Worm (Caenorhabditis elegans): ENCODE measurements around the gene srz-79.

Gene srz-79

ce11 chrIV:3493310-3493709 is at the start of gene srz-79:
srz-79 (plus strand) TSS chrIV:3493610.
- no peak for TF ChIP-seq lir-3 (tag; optimal IDR thresholded peaks at IDR 0.05)
- TF ChIP-seq dve-1 (tag; optimal IDR thresholded peaks at IDR 0.05; ENCODE audit: insufficient read depth) = no peak
- TF ChIP-seq Y5F2A.4 (GFP tag; optimal IDR thresholded peaks at IDR 0.05) = no peak
- no peak for TF ChIP-seq cey-2 (tag; optimal IDR thresholded peaks at IDR 0.05; ENCODE audit: borderline replicate concordance, insufficient read depth)
- no peak for TF ChIP-seq lin-38 (GFP tag; IDR thresholded peaks at IDR 0.05)
- TF ChIP-seq dpl-1 (GFP tag; optimal IDR thresholded peaks at IDR 0.05) = no peak
- no peak for TF ChIP-seq nhr-6 (tag; optimal IDR thresholded peaks at IDR 0.05)
- TF ChIP-seq daf-8 (GFP tag; IDR thresholded peaks at IDR 0.05) = no peak
- no peak for TF ChIP-seq ceh-28 (tag; optimal IDR thresholded peaks at IDR 0.05)
- TF ChIP-seq zag-1 (tag; optimal IDR thresholded peaks at IDR 0.05) = no peak
- no peak for TF ChIP-seq tag-97 (GFP tag; IDR thresholded peaks at IDR 0.05)
- TF ChIP-seq mep-1 (tag; optimal IDR thresholded peaks at IDR 0.05) = no peak

- TF ChIP-seq nhr-42 (GFP tag; IDR thresholded peaks at IDR 0.05) = no peak
- no peak for TF ChIP-seq ceh-62 (tag; optimal IDR thresholded peaks at IDR 0.05)
- TF ChIP-seq nhr-102 (tag; optimal IDR thresholded peaks at IDR 0.05) = no peak
- TF ChIP-seq egl-43 (GFP tag; IDR thresholded peaks at IDR 0.05) = no peak
- no peak for TF ChIP-seq ceh-20 (GFP tag; IDR thresholded peaks at IDR 0.05)
- no peak for TF ChIP-seq cey-2 (tag; optimal IDR thresholded peaks at IDR 0.05; ENCODE audit: borderline replicate concordance, insufficient read depth)
- no peak for TF ChIP-seq aha-1 (tag)
- TF ChIP-seq duxl-1 (tag; optimal IDR thresholded peaks at IDR 0.05; ENCODE audit: poor library complexity) = no peak
- TF ChIP-seq spr-1 (tag; optimal IDR thresholded peaks at IDR 0.05) = no peak
- TF ChIP-seq hmg-1.1 (GFP tag; IDR thresholded peaks at IDR 0.05) = no peak
- no peak for TF ChIP-seq php-3 (GFP tag; IDR thresholded peaks at IDR 0.05)
- TF ChIP-seq F49E8.2 (tag; optimal IDR thresholded peaks at IDR 0.05; ENCODE audit: borderline replicate concordance) = no peak
- no peak for TF ChIP-seq lin-15B (tag; optimal IDR thresholded peaks at IDR 0.05)
- no peak for TF ChIP-seq lin-13 (GFP tag; optimal IDR thresholded peaks at IDR 0.05)
- TF ChIP-seq lin-39 (tag; optimal IDR thresholded peaks at IDR 0.05) = no peak
- TF ChIP-seq unc-130 (GFP tag; optimal IDR thresholded peaks at IDR 0.05) = no peak
- no peak for TF ChIP-seq Y75B8A.6 (GFP tag; IDR thresholded peaks at IDR 0.05)
- no peak for TF ChIP-seq Y5F2A.4 (GFP tag; optimal IDR thresholded peaks at IDR 0.05)
- no peak for TF ChIP-seq dmd-8 (GFP tag; IDR thresholded peaks at IDR 0.05)
Measured at ce11 chrIV:3444101-3444500, 49.3 kb upstream of the srz-79 start, which contains the start of gene F09D12.2. F09D12.2 (minus strand) TSS chrIV:3444201.

- TF ChIP-seq pqm-1 (tag; optimal IDR thresholded peaks at IDR 0.05) (no peak), nhr-28 (tag; optimal IDR thresholded peaks at IDR 0.05) (no peak), nhr-25 (tag; optimal IDR thresholded peaks at IDR 0.05; ENCODE audit: borderline replicate concordance, insufficient read depth) (no peak), nhr-111 (GFP tag; optimal IDR thresholded peaks at IDR 0.05) (no peak), spr-3 (GFP tag; optimal IDR thresholded peaks at IDR 0.05) (no peak)
Measured at ce11 chrIV:3444614-3445013, 48.8 kb upstream of the srz-79 start, which contains the start of gene F58E2.5. F58E2.5 (plus strand) TSS chrIV:3444914.

ce11 chrIV:3447350-3447749 is 46.1 kb upstream of the srz-79 start:
- TF ChIP-seq ceh-62 (tag; optimal IDR thresholded peaks at IDR 0.05) = no peak
- TF ChIP-seq unc-62 (GFP tag; optimal IDR thresholded peaks at IDR 0.05 in 1 of 2) = peak in 1 of 2 experiments; percentile 95
- TF ChIP-seq unc-62 (tag; optimal IDR thresholded peaks at IDR 0.05) = no peak
- TF ChIP-seq aha-1 (tag) = peak; percentile 18
- TF ChIP-seq nhr-76 (tag; optimal IDR thresholded peaks at IDR 0.05) = no peak

Data from whole organism, L4 larva.